Worm (Caenorhabditis elegans) whole organism, L4/young adult: ENCODE results near the gene T28A11.19.

Experiments used
- W03F9.2 ChIP-seq: fragments of 150-350 bp; optimal IDR thresholded peaks from 2 replicates; lab custom pipeline; 2014; ENCODE audit warnings: missing biosample characterization, missing genetic modification characterization
- him-1 ChIP-seq: sonication (generic microtip); optimal IDR thresholded peaks from 2 replicates; lab custom pipeline; 2016; ENCODE audit warnings: missing genotype, missing genetic modification reagents, missing genetic modification characterization, missing compliant biosample characterization

DNA sequence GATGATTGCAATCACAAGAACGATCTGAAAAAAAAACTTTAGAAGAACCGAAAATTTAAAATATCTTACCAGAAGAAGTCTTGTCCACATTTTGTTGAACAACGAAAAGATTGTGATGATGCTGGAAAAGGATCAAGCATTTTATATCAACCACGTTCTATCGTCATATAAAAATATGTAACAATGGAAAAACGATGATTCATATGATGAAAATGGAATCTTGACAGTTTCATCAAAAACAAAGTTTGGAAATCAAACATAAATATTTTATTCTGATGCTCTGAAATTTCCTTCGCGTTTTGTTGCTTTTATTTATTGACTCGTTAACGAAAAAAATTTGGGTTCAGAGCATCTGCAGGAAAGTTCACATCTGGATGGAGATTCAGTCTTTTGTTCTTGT is 32.7 kb downstream of the T28A11.19 start, which contains the start of the genes K08D9.9 and str-16:
- TF ChIP-seq him-1 (no peak), W03F9.2 (tag; lab: Kevin White, UChicago) (no peak)
